Worm (Caenorhabditis elegans) whole organism, L4 larva: ENCODE results near the gene str-196.
A peak's percentile ranks its signal among the peaks of the same experiment; 100 is the strongest.

Experiments used
- F10B5.3 ChIP-seq: sonication (generic microtip); optimal IDR thresholded peaks from 2 replicates; lab custom pipeline; 2016; ENCODE audit warnings: mild to moderate bottlenecking, missing genetic modification characterization, missing compliant biosample characterization
- F37D6.2 ChIP-seq: sonication (generic microtip); optimal IDR thresholded peaks from 2 replicates; lab custom pipeline; 2016; ENCODE audit warnings: mild to moderate bottlenecking, missing genetic modification characterization, missing compliant biosample characterization
- F49E8.2 ChIP-seq: sonication (generic microtip); optimal IDR thresholded peaks from 2 replicates; lab custom pipeline; 2016; ENCODE audit warnings: missing compliant biosample characterization, mild to moderate bottlenecking, missing genetic modification characterization, borderline replicate concordance
- T20F7.1 ChIP-seq: fragments of 200-800 bp; sonication (Bioruptor generic); optimal IDR thresholded peaks from 2 replicates; lab custom pipeline; 2018; ENCODE audit warnings: mild to moderate bottlenecking, missing genetic modification characterization, missing compliant biosample characterization
- T26A8.4 ChIP-seq: fragments of 200-800 bp; sonication (Bioruptor generic); IDR thresholded peaks from 2 replicates; pipeline ENCODE4 v1.3.6; 2022; ENCODE audit warnings: missing genetic modification characterization, missing compliant biosample characterization
- Y105C5A.15 ChIP-seq: fragments of 200-800 bp; sonication (Bioruptor generic); IDR thresholded peaks from 2 replicates; pipeline ENCODE4 v1.3.6; 2022; ENCODE audit warnings: missing genetic modification characterization, missing compliant biosample characterization
- aha-1 ChIP-seq: fragments of 150-350 bp; peaks from one replicate; lab custom pipeline; 2014; ENCODE audit warnings: missing biosample characterization, missing genetic modification characterization
- aly-2 ChIP-seq: sonication (generic microtip); optimal IDR thresholded peaks from 2 replicates; lab custom pipeline; 2018; ENCODE audit warnings: missing biosample characterization, missing genetic modification characterization
- attf-4 ChIP-seq: sonication (generic microtip); optimal IDR thresholded peaks from 3 replicates; lab custom pipeline; 2017; ENCODE audit warnings: missing biosample characterization, missing genetic modification characterization
- ceh-32 ChIP-seq: sonication (generic microtip); optimal IDR thresholded peaks from 2 replicates; lab custom pipeline; 2016; ENCODE audit warnings: mild to moderate bottlenecking, missing genetic modification characterization, missing compliant biosample characterization; ENCODE audit not compliant: poor library complexity
- ceh-82 ChIP-seq: sonication (generic microtip); optimal IDR thresholded peaks from 2 replicates; lab custom pipeline; 2017; ENCODE audit warnings: missing biosample characterization, missing genetic modification characterization
- daf-16 ChIP-seq, 3 experiments: sonication (generic microtip); optimal IDR thresholded peaks; 2 replicates each; lab custom pipeline; 2016 to 2017; ENCODE audit warnings: missing genetic modification characterization in 3 of 3, missing genetic modification reagents in 3 of 3, mild to moderate bottlenecking in 2 of 3, missing compliant biosample characterization in 2 of 3, missing biosample characterization in 1 of 3, moderate library complexity in 1 of 3
- daf-19 ChIP-seq: fragments of 200-800 bp; sonication (Bioruptor generic); conservative IDR thresholded peaks from 2 replicates; pipeline ENCODE4 v1.3.6; 2022; ENCODE audit warnings: missing genetic modification characterization, missing compliant biosample characterization
- dmd-6 ChIP-seq: fragments of 200-800 bp; sonication (Bioruptor generic); IDR thresholded peaks from 2 replicates; pipeline ENCODE4 v1.3.6; 2022; ENCODE audit warnings: missing genetic modification reagents, missing genetic modification characterization, missing compliant biosample characterization
- duxl-1 ChIP-seq: sonication (generic microtip); optimal IDR thresholded peaks from 2 replicates; lab custom pipeline; 2016; ENCODE audit warnings: mild to moderate bottlenecking, missing genetic modification characterization, moderate library complexity, missing compliant biosample characterization; ENCODE audit not compliant: poor library complexity
- egl-27 ChIP-seq: sonication (generic microtip); optimal IDR thresholded peaks from 3 replicates; lab custom pipeline; 2017; ENCODE audit warnings: missing biosample characterization, missing genetic modification reagents, missing genetic modification characterization
- fkh-10 ChIP-seq: fragments of 150-350 bp; optimal IDR thresholded peaks from 2 replicates; lab custom pipeline; 2014; ENCODE audit warnings: missing biosample characterization, missing genetic modification reagents, missing genetic modification characterization
- gei-8 ChIP-seq: fragments of 200-800 bp; sonication (Bioruptor generic); optimal IDR thresholded peaks from 2 replicates; lab custom pipeline; 2018; ENCODE audit warnings: mild to moderate bottlenecking, missing genetic modification characterization, missing compliant biosample characterization
- hlh-11 ChIP-seq: fragments of 200-800 bp; sonication (Bioruptor generic); optimal IDR thresholded peaks from 2 replicates; lab custom pipeline; 2018; ENCODE audit warnings: mild to moderate bottlenecking, missing genetic modification characterization, missing compliant biosample characterization
- hlh-30 ChIP-seq: sonication (generic microtip); optimal IDR thresholded peaks from 2 replicates; lab custom pipeline; 2017; ENCODE audit warnings: antibody characterized with exemption, mild to moderate bottlenecking, missing genetic modification characterization, missing compliant biosample characterization; ENCODE audit not compliant: insufficient read depth
- hmg-1.1 ChIP-seq: fragments of 200-800 bp; sonication (Bioruptor generic); IDR thresholded peaks from 2 replicates; pipeline ENCODE4 v1.3.6; 2022; ENCODE audit warnings: missing genetic modification reagents, missing genetic modification characterization, missing compliant biosample characterization
- jun-1 ChIP-seq: fragments of 150-350 bp; optimal IDR thresholded peaks from 2 replicates; lab custom pipeline; 2014; ENCODE audit warnings: missing biosample characterization, missing genetic modification reagents, missing genetic modification characterization
- lim-7 ChIP-seq: fragments of 200-800 bp; sonication (Bioruptor generic); IDR thresholded peaks from 2 replicates; pipeline ENCODE4 v1.3.6; 2022; ENCODE audit warnings: missing genetic modification characterization, missing compliant biosample characterization
- lin-1 ChIP-seq: fragments of 200-800 bp; sonication (Bioruptor generic); IDR thresholded peaks from 2 replicates; pipeline ENCODE4 v1.3.6; 2022; ENCODE audit warnings: missing genetic modification reagents, missing genetic modification characterization, missing compliant biosample characterization
- lin-38 ChIP-seq: fragments of 200-800 bp; sonication (Bioruptor generic); IDR thresholded peaks from 2 replicates; pipeline ENCODE4 v1.3.6; 2022; ENCODE audit warnings: missing genetic modification reagents, missing genetic modification characterization, missing compliant biosample characterization
- lin-39 ChIP-seq: fragments of 150-350 bp; optimal IDR thresholded peaks from 2 replicates; lab custom pipeline; 2014; ENCODE audit warnings: missing biosample characterization, missing genetic modification reagents, missing genetic modification characterization
- lir-3 ChIP-seq: sonication (generic microtip); optimal IDR thresholded peaks from 2 replicates; lab custom pipeline; 2016; ENCODE audit warnings: mild to moderate bottlenecking, missing genetic modification characterization, missing compliant biosample characterization
- lsy-2 ChIP-seq, 2 experiments: fragments of 150-350 bp in 1 of 2; sonication (generic microtip) in 1 of 2; optimal IDR thresholded peaks; 2 replicates each; lab custom pipeline; 2014 to 2017; ENCODE audit warnings: missing biosample characterization in 2 of 2, missing genetic modification characterization in 2 of 2
- mdl-1 ChIP-seq, 2 experiments: fragments of 150-350 bp in 1 of 2; sonication (generic microtip) in 1 of 2; optimal IDR thresholded peaks; 2 replicates each; lab custom pipeline; 2014 to 2017; ENCODE audit warnings: missing biosample characterization in 2 of 2, missing genetic modification characterization in 2 of 2
- mep-1 ChIP-seq: fragments of 150-350 bp; sonication (generic microtip); optimal IDR thresholded peaks from 3 replicates; lab custom pipeline; 2014; ENCODE audit warnings: missing biosample characterization, missing genetic modification characterization
- nhr-10 ChIP-seq: fragments of 150-350 bp; optimal IDR thresholded peaks from 2 replicates; lab custom pipeline; 2014; ENCODE audit warnings: missing biosample characterization, missing genetic modification characterization
- nhr-102 ChIP-seq: sonication (generic microtip); optimal IDR thresholded peaks from 2 replicates; lab custom pipeline; 2016; ENCODE audit warnings: mild to moderate bottlenecking, missing genetic modification characterization, moderate library complexity, missing compliant biosample characterization
- nhr-111 ChIP-seq: fragments of 200-800 bp; sonication (Bioruptor generic); optimal IDR thresholded peaks from 2 replicates; lab custom pipeline; 2018; ENCODE audit warnings: mild to moderate bottlenecking, missing genetic modification characterization, missing compliant biosample characterization
- nhr-25 ChIP-seq: sonication (generic microtip); optimal IDR thresholded peaks from 2 replicates; lab custom pipeline; 2017; ENCODE audit warnings: missing genetic modification characterization, mild to moderate bottlenecking, missing compliant biosample characterization, antibody characterized with exemption, moderate library complexity, borderline replicate concordance; ENCODE audit not compliant: insufficient read depth
- nhr-28 ChIP-seq: fragments of 150-350 bp; optimal IDR thresholded peaks from 2 replicates; lab custom pipeline; 2014; ENCODE audit warnings: missing biosample characterization, missing genetic modification characterization
- nhr-6 ChIP-seq: fragments of 150-350 bp; optimal IDR thresholded peaks from 2 replicates; lab custom pipeline; 2014; ENCODE audit warnings: missing biosample characterization, missing genetic modification characterization
- php-3 ChIP-seq: fragments of 200-800 bp; sonication (Bioruptor generic); IDR thresholded peaks from 2 replicates; pipeline ENCODE4 v1.3.6; 2022; ENCODE audit warnings: missing genetic modification reagents, missing genetic modification characterization, missing compliant biosample characterization
- rbr-2 ChIP-seq: sonication (generic microtip); optimal IDR thresholded peaks from 2 replicates; lab custom pipeline; 2016; ENCODE audit warnings: missing genotype, missing genetic modification characterization, missing compliant biosample characterization
- sdz-12 ChIP-seq: fragments of 200-800 bp; sonication (Bioruptor generic); optimal IDR thresholded peaks from 2 replicates; lab custom pipeline; 2018; ENCODE audit warnings: mild to moderate bottlenecking, missing genetic modification characterization, missing compliant biosample characterization
- snpc-1.2 ChIP-seq: fragments of 200-800 bp; sonication (Bioruptor generic); IDR thresholded peaks from 2 replicates; pipeline ENCODE4 v1.3.6; 2022; ENCODE audit warnings: missing genetic modification reagents, missing genetic modification characterization, missing compliant biosample characterization
- tag-97 ChIP-seq: fragments of 200-800 bp; sonication (Bioruptor generic); IDR thresholded peaks from 2 replicates; pipeline ENCODE4 v1.3.6; 2022; ENCODE audit warnings: missing genetic modification characterization, missing compliant biosample characterization
- zag-1 ChIP-seq: fragments of 150-350 bp; optimal IDR thresholded peaks from 2 replicates; lab custom pipeline; 2014; ENCODE audit warnings: missing biosample characterization, missing genetic modification characterization
- zip-2 ChIP-seq: fragments of 150-350 bp; optimal IDR thresholded peaks from 2 replicates; lab custom pipeline; 2014; ENCODE audit warnings: missing biosample characterization, missing genetic modification characterization
- ztf-7 ChIP-seq: fragments of 150-350 bp; optimal IDR thresholded peaks from 2 replicates; lab custom pipeline; 2014; ENCODE audit warnings: missing biosample characterization, missing genetic modification characterization

Gene str-196

ce11 chrV:524058-524457 is 32.5 kb downstream of the str-196 start, which contains the start of gene lipl-3:
TSS of gene lipl-3 (minus strand) at chrV:524218.
- TF ChIP-seq mdl-1 (tag; optimal IDR thresholded peaks at IDR 0.05; lab: Kevin White, UChicago) (no peak), ztf-7 (no peak), F49E8.2 (tag; lab: Kevin White, UChicago) (no peak), lin-38 (GFP tag; lab: Robert Waterston, UW) (no peak), hlh-30 (tag; lab: Kevin White, UChicago) (peak; percentile 15), attf-4 (tag; lab: Kevin White, UChicago) (no peak), gei-8 (GFP tag; lab: Kevin White, UChicago) (no peak), dmd-6 (GFP tag; lab: Robert Waterston, UW) (peak; percentile 77), nhr-28 (tag; lab: Kevin White, UChicago) (peak; percentile 65), tag-97 (GFP tag; lab: Robert Waterston, UW) (no peak), aly-2 (no peak)

- TF ChIP-seq snpc-1.2 (GFP tag; lab: Robert Waterston, UW) = no peak
- TF ChIP-seq lin-1 (GFP tag; lab: Robert Waterston, UW) = no peak
- no peak for TF ChIP-seq mep-1 (tag; lab: Kevin White, UChicago)
Measured at ce11 chrV:525040-525439, 33.5 kb downstream of the str-196 start, which contains the start of gene R11G11.16. TSS of gene R11G11.16 (minus strand) at chrV:525140.

- TF ChIP-seq nhr-10 (tag; lab: Kevin White, UChicago) = no peak
- no peak for TF ChIP-seq ceh-32 (tag; lab: Kevin White, UChicago)
- no peak for TF ChIP-seq snpc-1.2 (GFP tag; lab: Robert Waterston, UW)
- TF ChIP-seq hmg-1.1 (GFP tag; lab: Robert Waterston, UW) = no peak
- TF ChIP-seq lin-39 (tag; lab: Kevin White, UChicago) = no peak
- no peak for TF ChIP-seq nhr-102 (tag; lab: Kevin White, UChicago)
- no peak for TF ChIP-seq aly-2
- no peak for TF ChIP-seq lir-3 (tag; lab: Kevin White, UChicago)
- TF ChIP-seq tag-97 (GFP tag; lab: Robert Waterston, UW) = no peak
- TF ChIP-seq nhr-25 (tag; lab: Kevin White, UChicago) = no peak
- TF ChIP-seq, all 104 proteins: peak for 0
Measured at ce11 chrV:527602-528001, 36.1 kb downstream of the str-196 start, which contains the start of gene srw-108. TSS of gene srw-108 (plus strand) at chrV:527902.

ce11 chrV:532046-532445 is 40.5 kb downstream of the str-196 start, which contains the start of gene nhr-58:
TSS of gene nhr-58 (plus strand) at chrV:532259.
- TF ChIP-seq fkh-10 (no peak), sdz-12 (GFP tag; lab: Kevin White, UChicago) (no peak), hlh-30 (tag; lab: Kevin White, UChicago) (peak; percentile 79), F37D6.2 (no peak), mep-1 (tag; lab: Kevin White, UChicago) (no peak), zag-1 (tag; lab: Kevin White, UChicago) (no peak), daf-19 (no peak), ceh-32 (tag; lab: Kevin White, UChicago) (no peak), nhr-111 (no peak), php-3 (GFP tag; lab: Robert Waterston, UW) (no peak), T20F7.1 (GFP tag; lab: Kevin White, UChicago) (no peak), Y105C5A.15 (GFP tag; lab: Robert Waterston, UW) (no peak), lim-7 (GFP tag; lab: Robert Waterston, UW) (no peak), nhr-6 (tag; lab: Kevin White, UChicago) (peak; percentile 79), rbr-2 (peak; percentile 4), duxl-1 (tag; lab: Kevin White, UChicago) (peak; percentile 32), hlh-11 (tag; lab: Kevin White, UChicago) (peak; percentile 96), tag-97 (GFP tag; lab: Robert Waterston, UW) (no peak), aha-1 (tag; lab: Kevin White, UChicago) (no peak), zip-2 (tag; lab: Kevin White, UChicago) (peak; percentile 98), jun-1 (tag; lab: Kevin White, UChicago) (peak; percentile 53), T26A8.4 (GFP tag; lab: Robert Waterston, UW) (no peak), ceh-82 (no peak), mdl-1 (tag; optimal IDR thresholded peaks at IDR 0.05; lab: Kevin White, UChicago) (peak; percentile 74 to 86), F49E8.2 (tag; lab: Kevin White, UChicago) (no peak), daf-16 (GFP tag; optimal IDR thresholded peaks at IDR 0.05; lab: Kevin White, UChicago) (no peak), daf-16 (tag; optimal IDR thresholded peaks at IDR 0.05; lab: Kevin White, UChicago) (peak; percentile 63), lsy-2 (tag; optimal IDR thresholded peaks at IDR 0.05; lab: Kevin White, UChicago) (peak in 1 of 2 experiments; percentile 35), F10B5.3 (tag; lab: Kevin White, UChicago) (no peak), lir-3 (tag; lab: Kevin White, UChicago) (no peak), egl-27 (tag; lab: Kevin White, UChicago) (no peak)
